Worm (Caenorhabditis elegans): ENCODE measurements around the gene F55G7.5.

- no peak for TF ChIP-seq attf-4 (tag; optimal IDR thresholded peaks at IDR 0.05)
- TF ChIP-seq ztf-11 (tag; optimal IDR thresholded peaks at IDR 0.05), result no peak
- no peak for TF ChIP-seq nhr-10 (tag; optimal IDR thresholded peaks at IDR 0.05)
- no peak for TF ChIP-seq ama-1 (optimal IDR thresholded peaks at IDR 0.05)
- TF ChIP-seq spr-3 (GFP tag; optimal IDR thresholded peaks at IDR 0.05), result no peak
- TF ChIP-seq ceh-82 (tag; optimal IDR thresholded peaks at IDR 0.05), result no peak
- TF ChIP-seq mdl-1 (tag; optimal IDR thresholded peaks at IDR 0.05), result no peak
- no peak for TF ChIP-seq unc-39 (tag; optimal IDR thresholded peaks at IDR 0.05)
- TF ChIP-seq F49E8.2 (tag; optimal IDR thresholded peaks at IDR 0.05; ENCODE audit: borderline replicate concordance), result no peak
Observed at ce11 chrX:11959838-11960237, 21.1 kb upstream of the F55G7.5 start, which contains the start of gene C49F5.8.
